Fruit fly (Drosophila melanogaster) whole organism, prepupa: ENCODE results near the gene Polr3H.

ENCODE experiments used
- CG11902 ChIP-seq: fragments of 200-800 bp; sonication (Bioruptor generic); optimal IDR thresholded peaks from 3 replicates; lab custom pipeline; 2016; ENCODE audit warnings: missing biosample characterization, missing genetic modification characterization
- CG6792 ChIP-seq: fragments of 200-800 bp; sonication (Bioruptor generic); optimal IDR thresholded peaks from 3 replicates; lab custom pipeline; 2016; ENCODE audit warnings: missing biosample characterization, missing genetic modification characterization
- CG8632 ChIP-seq: fragments of 200-800 bp; sonication (Bioruptor generic); optimal IDR thresholded peaks from 3 replicates; lab custom pipeline; 2016; ENCODE audit warnings: missing biosample characterization, missing genetic modification characterization
- Eip78C ChIP-seq: fragments of 200-800 bp; sonication (Bioruptor generic); peaks from one replicate; lab custom pipeline; 2016; ENCODE audit warnings: missing biosample characterization, missing genetic modification characterization
- Sox15 ChIP-seq: fragments of 200-800 bp; sonication (Bioruptor generic); optimal IDR thresholded peaks from 3 replicates; lab custom pipeline; 2016; ENCODE audit warnings: missing biosample characterization, missing genetic modification characterization
- achi ChIP-seq: fragments of 200-800 bp; sonication (Bioruptor generic); optimal IDR thresholded peaks from 3 replicates; lab custom pipeline; 2016; ENCODE audit warnings: missing biosample characterization, missing genetic modification characterization
- dac ChIP-seq: fragments of 200-800 bp; sonication (Bioruptor generic); optimal IDR thresholded peaks from 2 replicates; lab custom pipeline; 2017; ENCODE audit warnings: missing biosample characterization, mild to moderate bottlenecking, missing genetic modification characterization
- eg ChIP-seq: fragments of 200-800 bp; sonication (Bioruptor generic); IDR thresholded peaks from 3 replicates; pipeline ENCODE4 v1.3.6; 2022; ENCODE audit warnings: missing biosample characterization, missing genetic modification characterization
- net ChIP-seq: fragments of 200-800 bp; sonication (Bioruptor generic); optimal IDR thresholded peaks from 3 replicates; lab custom pipeline; 2016; ENCODE audit warnings: missing biosample characterization, missing genetic modification characterization
- spab ChIP-seq: fragments of 200-800 bp; sonication (Bioruptor generic); optimal IDR thresholded peaks from 2 replicates; lab custom pipeline; 2017; ENCODE audit warnings: missing biosample characterization, mild to moderate bottlenecking, missing genetic modification characterization, missing genetic modification reagents
- vri ChIP-seq: fragments of 200-800 bp; sonication (Bioruptor generic); optimal IDR thresholded peaks from 3 replicates; lab custom pipeline; 2016; ENCODE audit warnings: missing biosample characterization, mild to moderate bottlenecking, missing genetic modification characterization

DNA sequence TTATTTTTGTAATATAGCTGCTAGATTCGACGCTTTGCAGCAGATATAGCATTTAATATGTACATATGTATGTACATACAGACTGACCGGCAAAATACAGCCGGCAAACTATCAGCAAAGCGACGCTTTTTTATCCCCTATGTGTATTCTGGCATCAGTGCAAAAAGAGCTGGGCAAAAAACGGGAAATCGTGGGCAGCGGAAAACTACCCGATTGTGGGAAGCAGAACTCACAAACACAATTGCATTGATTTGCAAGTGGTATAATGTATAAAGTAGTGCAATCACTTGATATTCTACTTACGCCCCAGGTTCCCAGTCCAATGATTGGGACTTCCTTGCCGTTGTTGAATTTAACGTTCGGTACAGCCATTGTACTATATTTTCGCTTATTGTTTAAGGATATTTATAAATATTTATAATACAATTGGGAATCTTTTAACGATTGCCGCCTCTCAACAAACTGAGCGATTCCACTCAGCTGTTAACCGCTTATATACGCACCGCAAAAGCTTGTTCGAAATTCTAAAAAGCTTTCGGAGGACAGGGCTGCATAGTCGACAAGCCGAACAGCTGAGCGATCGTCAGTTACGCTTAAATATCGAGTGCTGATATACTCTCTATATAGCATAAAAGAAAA, 25.2 kb upstream of the Polr3H start:
- TF ChIP-seq Sox15 (GFP tag; lab: Kevin White, UChicago) (no peak), spab (GFP tag; lab: Kevin White, UChicago) (no peak), achi (GFP tag; lab: Kevin White, UChicago) (no peak), eg (no peak), net (peak; percentile 7), Eip78C (GFP tag; lab: Kevin White, UChicago) (peak; percentile 66), dac (GFP tag; lab: Kevin White, UChicago) (no peak), CG8632 (no peak), CG6792 (GFP tag; lab: Kevin White, UChicago) (no peak), vri (GFP tag; lab: Kevin White, UChicago) (peak; percentile 3), CG11902 (no peak)
